Worm (Caenorhabditis elegans): ENCODE data around the gene wdr-5.2.

wdr-5.2 gene

DNA sequence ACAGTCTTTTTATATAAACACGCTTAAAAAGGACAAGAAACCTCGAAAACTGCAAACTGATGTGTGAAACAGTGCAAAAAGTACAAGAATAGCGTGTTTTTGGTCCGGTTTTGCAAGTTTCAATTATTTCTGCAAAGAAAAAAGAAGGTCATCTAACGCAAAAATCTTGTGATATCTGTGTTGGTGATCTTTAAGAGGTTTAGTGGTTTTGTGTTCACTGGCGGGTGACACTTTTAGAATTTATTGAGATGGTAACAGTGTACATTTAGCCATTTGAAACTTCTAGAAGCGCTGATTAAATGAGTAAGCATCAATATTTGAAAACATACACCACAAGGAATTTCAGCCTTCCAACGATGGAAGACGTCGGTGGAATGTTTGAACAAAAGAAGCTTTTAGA lies 27.1 kb upstream of the wdr-5.2 start:
- TF ChIP-seq unc-130 (tag; optimal IDR thresholded peaks at IDR 0.05), result no peak
- peak; percentile 56 for TF ChIP-seq nhr-85 (tag)
- no peak for TF ChIP-seq C04F5.9 (tag; optimal IDR thresholded peaks at IDR 0.05)
- TF ChIP-seq vab-15 (tag; optimal IDR thresholded peaks at IDR 0.05), result no peak
- TF ChIP-seq swsn-7 (tag; optimal IDR thresholded peaks at IDR 0.05), result no peak
- no peak for TF ChIP-seq elt-3 (tag; optimal IDR thresholded peaks at IDR 0.05)
- TF ChIP-seq F16B12.6 (tag; optimal IDR thresholded peaks at IDR 0.05), result no peak
- TF ChIP-seq blmp-1 (tag; optimal IDR thresholded peaks at IDR 0.05), result peak; percentile 8
- TF ChIP-seq ets-5 (GFP tag; IDR thresholded peaks at IDR 0.05), result no peak
- TF ChIP-seq unc-98 (GFP tag; IDR thresholded peaks at IDR 0.05), result no peak
- no peak for TF ChIP-seq nhr-84 (tag; optimal IDR thresholded peaks at IDR 0.05)
- TF ChIP-seq zag-1 (tag; optimal IDR thresholded peaks at IDR 0.05), result no peak
- no peak for TF ChIP-seq hlh-4 (tag; optimal IDR thresholded peaks at IDR 0.05)
- no peak for TF ChIP-seq tlp-1 (tag; optimal IDR thresholded peaks at IDR 0.05)
- no peak for TF ChIP-seq sptf-1 (tag; optimal IDR thresholded peaks at IDR 0.05)
- no peak for TF ChIP-seq fkh-10 (GFP tag; optimal IDR thresholded peaks at IDR 0.05)
- no peak for TF ChIP-seq nhr-77 (tag; optimal IDR thresholded peaks at IDR 0.05)

DNA sequence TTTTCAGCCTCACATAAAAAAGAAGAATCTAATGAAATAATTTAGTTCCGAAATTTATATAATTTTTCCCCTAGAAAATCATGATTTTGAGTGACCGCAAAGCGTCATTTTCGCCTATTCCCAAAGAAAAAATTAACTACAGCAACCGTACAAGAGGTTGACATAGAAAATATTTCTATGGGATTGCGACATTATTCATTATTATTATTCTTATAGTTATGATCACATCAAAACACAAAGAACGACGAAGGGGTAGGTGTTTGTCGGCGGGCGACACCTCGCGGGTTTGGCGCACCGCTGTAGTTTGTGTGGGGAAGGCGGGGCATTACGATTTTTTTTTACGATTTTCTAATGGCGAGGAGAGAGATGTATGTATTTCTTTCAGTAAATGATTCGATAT lies 25.6 kb upstream of the wdr-5.2 start:
- TF ChIP-seq pqm-1 (tag; optimal IDR thresholded peaks at IDR 0.05) (no peak), elt-2 (tag; optimal IDR thresholded peaks at IDR 0.05) (no peak), mep-1 (tag; optimal IDR thresholded peaks at IDR 0.05) (no peak), nhr-71 (tag; optimal IDR thresholded peaks at IDR 0.05) (peak; percentile 57), nhr-11 (tag; optimal IDR thresholded peaks at IDR 0.05) (no peak), nhr-85 (tag) (peak; percentile 25), snpc-4 (tag; optimal IDR thresholded peaks at IDR 0.05) (peak; percentile 84), F16B12.6 (tag; optimal IDR thresholded peaks at IDR 0.05) (no peak), nhr-20 (tag; optimal IDR thresholded peaks at IDR 0.05) (no peak)

DNA sequence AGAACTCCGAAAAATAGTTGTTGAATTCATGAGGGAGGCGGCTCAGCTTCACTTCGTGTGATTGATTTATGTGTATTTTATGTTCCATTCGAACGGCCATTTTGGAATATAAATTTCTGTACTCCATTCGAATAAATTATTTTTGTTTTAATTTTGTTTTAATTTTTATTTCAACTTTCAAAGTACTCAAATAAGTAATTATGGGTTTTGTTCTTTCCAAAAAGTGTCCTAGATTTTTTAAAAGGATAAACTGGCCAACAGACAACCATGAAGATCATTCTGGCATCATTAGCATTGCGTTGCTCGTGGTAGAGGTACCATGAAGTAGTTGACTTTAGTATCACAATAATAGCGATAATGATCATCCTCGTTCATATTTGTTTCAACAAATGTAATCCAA lies 23.3 kb upstream of the wdr-5.2 start:
- TF ChIP-seq hlh-17 (GFP tag; optimal IDR thresholded peaks at IDR 0.05; ENCODE audit: borderline replicate concordance), result no peak
- no peak for TF ChIP-seq nhr-28 (tag; optimal IDR thresholded peaks at IDR 0.05)
- no peak for TF ChIP-seq unc-62 (GFP tag; optimal IDR thresholded peaks at IDR 0.05)
- TF ChIP-seq nhr-71 (tag; optimal IDR thresholded peaks at IDR 0.05), result no peak
- no peak for TF ChIP-seq Y116A8C.19 (tag; optimal IDR thresholded peaks at IDR 0.05; ENCODE audit: borderline replicate concordance)
- TF ChIP-seq aha-1 (tag; optimal IDR thresholded peaks at IDR 0.05), result no peak
- TF ChIP-seq F16B12.6 (tag; optimal IDR thresholded peaks at IDR 0.05), result no peak
- TF ChIP-seq tbx-2 (tag; optimal IDR thresholded peaks at IDR 0.05), result no peak
- no peak for TF ChIP-seq unc-86 (tag; optimal IDR thresholded peaks at IDR 0.05)

DNA sequence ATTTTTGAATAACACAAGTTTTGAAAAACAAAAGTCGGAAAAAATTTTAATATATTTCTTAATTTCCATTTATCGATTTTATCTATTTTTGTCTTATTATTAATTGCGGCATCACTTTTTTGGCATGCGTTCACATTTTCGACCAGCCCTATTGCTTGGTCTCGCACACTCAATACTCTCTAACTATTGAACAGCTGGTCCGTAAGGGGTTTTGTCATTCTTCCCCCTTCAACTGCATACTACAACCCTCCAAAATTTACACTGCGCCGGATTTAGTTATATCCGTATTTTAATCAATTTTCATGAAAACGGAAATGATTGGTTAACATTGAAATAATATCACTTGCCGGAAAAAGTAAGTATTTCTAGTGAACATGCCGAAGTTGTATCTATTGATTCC lies 22.5 kb upstream of the wdr-5.2 start, which contains the start of gene C11H1.7:
Gene C11H1.7 (plus strand): TSS at position 12 of the 400 bp plus-strand sequence.
- TF ChIP-seq pqm-1 (tag; optimal IDR thresholded peaks at IDR 0.05) (no peak), efl-1 (optimal IDR thresholded peaks at IDR 0.05) (no peak), efl-1 (GFP tag; optimal IDR thresholded peaks at IDR 0.05 in 1 of 2) (no peak), tbx-2 (tag; optimal IDR thresholded peaks at IDR 0.05) (no peak), dpl-1 (GFP tag; optimal IDR thresholded peaks at IDR 0.05) (no peak), mef-2 (tag; optimal IDR thresholded peaks at IDR 0.05) (no peak), lsy-2 (tag; optimal IDR thresholded peaks at IDR 0.05) (no peak), nhr-12 (tag; optimal IDR thresholded peaks at IDR 0.05) (no peak), nhr-237 (tag; optimal IDR thresholded peaks at IDR 0.05) (no peak), ztf-4 (tag; optimal IDR thresholded peaks at IDR 0.05) (no peak), Y116A8C.19 (tag; optimal IDR thresholded peaks at IDR 0.05; ENCODE audit: borderline replicate concordance) (no peak), sup-37 (GFP tag; optimal IDR thresholded peaks at IDR 0.05) (no peak), mep-1 (tag; optimal IDR thresholded peaks at IDR 0.05) (no peak), nhr-20 (tag; optimal IDR thresholded peaks at IDR 0.05) (no peak), pag-3 (tag; optimal IDR thresholded peaks at IDR 0.05; ENCODE audit: borderline replicate concordance, insufficient read depth) (no peak), egl-13 (tag; optimal IDR thresholded peaks at IDR 0.05) (no peak), snpc-4 (tag; optimal IDR thresholded peaks at IDR 0.05) (no peak)

Data from whole organism, L1 larva.